Fruit fly (Drosophila melanogaster) S2 (cell line): ENCODE results near the gene CG8369.

Source experiments
- CG8478 ChIP-seq: fragments of >200 bp; optimal IDR thresholded peaks from 2 replicates; lab custom pipeline; 2018
- CTCF ChIP-seq, 2 experiments: fragments of >200 bp; optimal IDR thresholded peaks; 2 replicates each; lab custom pipeline; 2018

DNA sequence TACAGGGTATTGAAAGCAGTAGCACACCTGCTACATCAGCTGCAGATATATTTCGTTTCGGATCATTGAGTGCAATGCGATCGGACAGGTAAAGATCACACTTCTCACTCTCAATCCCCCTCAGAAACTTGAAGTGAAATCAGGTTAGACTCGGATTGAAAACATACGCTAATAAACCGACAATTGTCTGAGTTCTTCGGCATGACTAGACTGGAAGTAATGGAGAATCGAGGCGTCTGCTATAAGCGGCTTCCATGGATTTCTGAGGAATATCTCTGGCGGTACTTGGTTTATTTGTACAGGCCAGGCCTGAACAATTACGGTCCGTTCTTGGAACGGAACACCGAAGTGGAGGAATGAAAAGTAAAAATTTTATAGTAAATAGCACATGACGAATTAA lies 19.2 kb downstream of the CG8369 start:
- TF ChIP-seq CG8478 (lab: Kevin White, UChicago) (no peak), CTCF (optimal IDR thresholded peaks at IDR 0.05; lab: Kevin White, UChicago) (no peak)
